Worm (Caenorhabditis elegans): Measurements from ENCODE around the gene F53F4.1.

F53F4.1 gene

DNA sequence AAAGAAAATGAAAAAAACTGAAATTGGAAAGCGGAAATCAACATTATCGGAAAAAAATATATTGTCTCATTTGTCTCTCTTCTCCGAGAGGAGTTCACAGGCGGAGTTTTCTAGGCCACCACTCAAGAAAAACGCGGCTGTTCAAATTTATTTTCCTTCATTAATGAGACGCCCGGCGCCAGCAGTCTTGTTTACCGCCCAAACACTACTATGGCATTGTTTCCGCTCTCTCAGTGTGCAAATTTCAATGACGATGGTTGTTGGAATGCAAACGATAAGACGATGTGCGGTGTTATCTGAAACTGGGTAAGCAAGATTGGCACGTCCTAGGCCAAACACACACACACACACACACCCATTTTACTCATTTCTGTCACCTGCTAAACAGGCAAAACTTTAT is 27.8 kb upstream of the F53F4.1 start, which contains the start of gene cav-2 (continued):
- TF ChIP-seq nhr-12 (tag; optimal IDR thresholded peaks at IDR 0.05) (no peak), Y55F3AM.14 (GFP tag; optimal IDR thresholded peaks at IDR 0.05) (no peak), ztf-11 (tag; optimal IDR thresholded peaks at IDR 0.05) (no peak), lin-39 (tag; optimal IDR thresholded peaks at IDR 0.05) (no peak), zag-1 (tag; optimal IDR thresholded peaks at IDR 0.05) (no peak), snpc-4 (tag; optimal IDR thresholded peaks at IDR 0.05) (peak; percentile 62), ztf-1 (GFP tag; conservative IDR thresholded peaks at IDR 0.05) (no peak), sma-9 (GFP tag; optimal IDR thresholded peaks at IDR 0.05) (peak; percentile 85), sma-9 (tag; optimal IDR thresholded peaks at IDR 0.05) (no peak), alr-1 (tag; optimal IDR thresholded peaks at IDR 0.05) (no peak), crh-2 (tag; optimal IDR thresholded peaks at IDR 0.05) (peak; percentile 84), sem-4 (tag; optimal IDR thresholded peaks at IDR 0.05) (peak; percentile 59), nhr-6 (tag; optimal IDR thresholded peaks at IDR 0.05) (no peak), ama-1 (optimal IDR thresholded peaks at IDR 0.05) (no peak), F13H6.1 (tag; optimal IDR thresholded peaks at IDR 0.05) (peak; percentile 81), elt-3 (tag; optimal IDR thresholded peaks at IDR 0.05) (no peak), lsy-2 (tag; optimal IDR thresholded peaks at IDR 0.05) (peak; percentile 58 to 83), nhr-25 (tag; optimal IDR thresholded peaks at IDR 0.05) (peak; percentile 72), unc-55 (GFP tag; optimal IDR thresholded peaks at IDR 0.05) (peak; percentile 92), nhr-23 (tag; optimal IDR thresholded peaks at IDR 0.05) (no peak), aly-2 (tag; optimal IDR thresholded peaks at IDR 0.05) (no peak)

DNA sequence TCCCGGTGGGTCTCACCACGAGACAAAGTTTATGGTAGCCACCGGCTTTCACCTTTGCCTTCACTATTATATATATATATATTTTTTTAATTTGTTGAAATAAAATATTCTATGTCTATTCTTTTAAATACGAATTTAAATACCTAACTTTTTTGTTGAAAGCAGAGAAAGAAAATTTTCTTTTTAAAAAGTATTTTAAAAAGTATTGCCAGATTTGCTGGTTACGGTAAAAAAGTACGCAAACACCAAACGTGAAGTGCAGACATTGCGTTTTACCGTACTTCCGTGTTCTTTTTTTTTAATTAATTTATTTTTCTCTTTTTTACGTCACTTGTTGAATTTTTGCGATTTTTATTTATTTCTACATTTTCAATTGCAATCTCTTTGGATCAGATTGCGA is 24.6 kb upstream of the F53F4.1 start, which contains the start of gene C56A3.8:
C56A3.8 (plus strand) TSS at position 301 of the 400 bp plus-strand sequence.
- no peak for TF ChIP-seq ama-1 (optimal IDR thresholded peaks at IDR 0.05)
- no peak for TF ChIP-seq peb-1 (tag; optimal IDR thresholded peaks at IDR 0.05)
- TF ChIP-seq Y55F3AM.14 (GFP tag; optimal IDR thresholded peaks at IDR 0.05): no peak
- TF ChIP-seq lin-39 (tag; optimal IDR thresholded peaks at IDR 0.05): no peak
- no peak for TF ChIP-seq mbf-1 (tag; optimal IDR thresholded peaks at IDR 0.05)
- TF ChIP-seq nhr-21 (tag; optimal IDR thresholded peaks at IDR 0.05): no peak
- no peak for TF ChIP-seq sem-4 (tag; optimal IDR thresholded peaks at IDR 0.05)
- no peak for TF ChIP-seq blmp-1 (tag; optimal IDR thresholded peaks at IDR 0.05; ENCODE audit: insufficient read depth)
- no peak for TF ChIP-seq gmeb-1 (tag; optimal IDR thresholded peaks at IDR 0.05)
- no peak for TF ChIP-seq unc-39 (tag; optimal IDR thresholded peaks at IDR 0.05)
- TF ChIP-seq fos-1 (tag; optimal IDR thresholded peaks at IDR 0.05): no peak
- TF ChIP-seq mab-5 (tag; optimal IDR thresholded peaks at IDR 0.05): no peak
- no peak for TF ChIP-seq nhr-129 (tag; optimal IDR thresholded peaks at IDR 0.05)
- TF ChIP-seq elt-3 (tag; optimal IDR thresholded peaks at IDR 0.05): no peak
- TF ChIP-seq sma-9 (GFP tag; optimal IDR thresholded peaks at IDR 0.05): no peak
- no peak for TF ChIP-seq sma-9 (tag; optimal IDR thresholded peaks at IDR 0.05)
- no peak for TF ChIP-seq nhr-23 (tag; optimal IDR thresholded peaks at IDR 0.05)
- TF ChIP-seq elt-1 (tag; optimal IDR thresholded peaks at IDR 0.05): no peak

- no peak for TF ChIP-seq nhr-12 (tag; optimal IDR thresholded peaks at IDR 0.05)
- no peak for TF ChIP-seq lsy-2 (tag; optimal IDR thresholded peaks at IDR 0.05)
- no peak for TF ChIP-seq fos-1 (tag; optimal IDR thresholded peaks at IDR 0.05)
- no peak for TF ChIP-seq mbf-1 (tag; optimal IDR thresholded peaks at IDR 0.05)
- no peak for TF ChIP-seq mdl-1 (tag; optimal IDR thresholded peaks at IDR 0.05)
- TF ChIP-seq nhr-6 (tag; optimal IDR thresholded peaks at IDR 0.05): no peak
- TF ChIP-seq unc-55 (GFP tag; optimal IDR thresholded peaks at IDR 0.05): no peak
- no peak for TF ChIP-seq lin-39 (tag; optimal IDR thresholded peaks at IDR 0.05)
- no peak for TF ChIP-seq R02D3.7 (tag; optimal IDR thresholded peaks at IDR 0.05)
- TF ChIP-seq dmd-4 (tag; optimal IDR thresholded peaks at IDR 0.05): no peak
Observed at ce11 chrV:13562748-13563147, 21.8 kb upstream of the F53F4.1 start.

ce11 chrV:13563841-13564240 is 20.7 kb upstream of the F53F4.1 start, which contains the start of gene grl-17:
TSS of gene grl-17 (minus strand) at chrV:13563941.
- TF ChIP-seq ztf-11 (tag; optimal IDR thresholded peaks at IDR 0.05) (no peak), ama-1 (optimal IDR thresholded peaks at IDR 0.05) (no peak), sem-4 (tag; optimal IDR thresholded peaks at IDR 0.05) (no peak), zag-1 (tag; optimal IDR thresholded peaks at IDR 0.05) (no peak), unc-39 (tag; optimal IDR thresholded peaks at IDR 0.05) (no peak), R02D3.7 (tag; optimal IDR thresholded peaks at IDR 0.05) (no peak), alr-1 (tag; optimal IDR thresholded peaks at IDR 0.05) (no peak)

ce11 chrV:13565197-13565596 is 19.4 kb upstream of the F53F4.1 start:
- peak; percentile 98 for TF ChIP-seq nhr-129 (tag; optimal IDR thresholded peaks at IDR 0.05)
- TF ChIP-seq blmp-1 (tag; optimal IDR thresholded peaks at IDR 0.05; ENCODE audit: insufficient read depth): peak; percentile 75
- no peak for TF ChIP-seq dmd-4 (tag; optimal IDR thresholded peaks at IDR 0.05)
- peak; percentile 56 for TF ChIP-seq zag-1 (tag; optimal IDR thresholded peaks at IDR 0.05)
- TF ChIP-seq snpc-4 (tag; optimal IDR thresholded peaks at IDR 0.05): peak; percentile 83
- no peak for TF ChIP-seq Y55F3AM.14 (GFP tag; optimal IDR thresholded peaks at IDR 0.05)
- TF ChIP-seq ama-1 (optimal IDR thresholded peaks at IDR 0.05): peak; percentile 76
- peak; percentile 94 for TF ChIP-seq nhr-25 (tag; optimal IDR thresholded peaks at IDR 0.05)
- TF ChIP-seq nhr-23 (tag; optimal IDR thresholded peaks at IDR 0.05): no peak
- TF ChIP-seq ztf-1 (GFP tag; conservative IDR thresholded peaks at IDR 0.05): no peak
- TF ChIP-seq nhr-77 (tag; optimal IDR thresholded peaks at IDR 0.05): no peak
- TF ChIP-seq nhr-21 (tag; optimal IDR thresholded peaks at IDR 0.05): peak; percentile 96
- TF ChIP-seq lin-39 (tag; optimal IDR thresholded peaks at IDR 0.05): no peak
- no peak for TF ChIP-seq elt-1 (tag; optimal IDR thresholded peaks at IDR 0.05)
- TF ChIP-seq sma-9 (GFP tag; optimal IDR thresholded peaks at IDR 0.05): peak; percentile 89
- no peak for TF ChIP-seq sma-9 (tag; optimal IDR thresholded peaks at IDR 0.05)
- no peak for TF ChIP-seq mbf-1 (tag; optimal IDR thresholded peaks at IDR 0.05)
- peak in 1 of 2 experiments; percentile 65 for TF ChIP-seq mdl-1 (tag; optimal IDR thresholded peaks at IDR 0.05)
- TF ChIP-seq mab-5 (tag; optimal IDR thresholded peaks at IDR 0.05): peak; percentile 59
- peak; percentile 61 for TF ChIP-seq sem-4 (tag; optimal IDR thresholded peaks at IDR 0.05)
- TF ChIP-seq crh-2 (tag; optimal IDR thresholded peaks at IDR 0.05): peak; percentile 96
- no peak for TF ChIP-seq ceh-16 (tag; optimal IDR thresholded peaks at IDR 0.05)
- no peak for TF ChIP-seq unc-39 (tag; optimal IDR thresholded peaks at IDR 0.05)
- TF ChIP-seq nhr-237 (tag; optimal IDR thresholded peaks at IDR 0.05): no peak
- peak; percentile 68 for TF ChIP-seq lin-13 (GFP tag; optimal IDR thresholded peaks at IDR 0.05)
- TF ChIP-seq gmeb-1 (tag; optimal IDR thresholded peaks at IDR 0.05): peak; percentile 88
- TF ChIP-seq C34F6.9 (tag; optimal IDR thresholded peaks at IDR 0.05): peak; percentile 98
- TF ChIP-seq elt-3 (tag; optimal IDR thresholded peaks at IDR 0.05): no peak
- no peak for TF ChIP-seq ztf-11 (tag; optimal IDR thresholded peaks at IDR 0.05)
- peak; percentile 88 for TF ChIP-seq fos-1 (tag; optimal IDR thresholded peaks at IDR 0.05)

Measured in whole organism, L2 larva.